Fruit fly (Drosophila melanogaster): ENCODE data around the gene Ggamma30A.
A peak's percentile ranks its signal among the peaks of the same experiment; 100 is the strongest.

Gene Ggamma30A

DNA sequence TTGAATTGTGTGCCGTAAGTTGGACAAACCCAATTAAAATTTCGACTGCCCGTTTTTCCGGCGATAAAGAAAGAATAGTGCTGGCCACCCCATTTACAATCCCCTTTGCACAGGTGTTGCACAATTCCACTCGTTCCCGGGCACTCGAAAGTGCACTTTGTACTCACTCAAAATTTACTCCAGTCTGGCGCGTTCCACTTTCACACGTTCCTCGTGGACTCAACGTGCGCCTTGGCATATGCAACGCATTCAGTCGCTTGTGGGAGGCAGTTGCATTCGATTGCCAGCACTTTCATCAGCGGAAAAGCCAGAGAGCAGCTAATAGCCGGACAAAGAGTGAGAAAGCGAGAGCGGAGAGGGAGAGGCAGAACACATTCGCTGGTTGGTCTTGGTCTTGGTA is at the start of gene Ggamma30A:
Gene Ggamma30A, plus strand, starts transcription at position 248 of the 400 bp plus-strand sequence.
- TF ChIP-seq EcR (GFP tag; optimal IDR thresholded peaks at IDR 0.05), result no peak
- TF ChIP-seq psq (optimal IDR thresholded peaks at IDR 0.05), result no peak

DNA sequence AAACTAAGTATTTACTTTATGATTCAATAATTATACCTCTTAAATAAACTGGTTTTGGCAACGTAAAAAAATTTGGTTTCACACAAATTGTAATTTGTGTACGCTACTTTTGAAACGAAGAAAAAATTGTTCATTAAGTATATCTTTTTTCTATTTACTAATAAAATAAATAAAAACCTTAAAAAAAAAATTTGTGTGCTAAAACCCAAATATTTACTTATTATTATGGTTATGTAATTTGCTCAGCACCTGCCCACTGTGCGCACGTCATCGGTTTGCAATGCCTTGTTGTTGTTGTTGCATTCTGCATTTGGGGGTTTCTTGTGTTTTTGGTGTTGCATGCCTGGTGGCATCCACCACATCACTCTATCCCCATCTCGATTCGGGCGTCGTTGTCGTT is 49.2 kb upstream of the Ggamma30A start:
- TF ChIP-seq CG8478 (optimal IDR thresholded peaks at IDR 0.05) (no peak), psq (optimal IDR thresholded peaks at IDR 0.05) (no peak), EcR (GFP tag; optimal IDR thresholded peaks at IDR 0.05) (no peak), Dll (optimal IDR thresholded peaks at IDR 0.05) (no peak), usp (GFP tag; optimal IDR thresholded peaks at IDR 0.05) (no peak), pan (optimal IDR thresholded peaks at IDR 0.05) (no peak)

DNA sequence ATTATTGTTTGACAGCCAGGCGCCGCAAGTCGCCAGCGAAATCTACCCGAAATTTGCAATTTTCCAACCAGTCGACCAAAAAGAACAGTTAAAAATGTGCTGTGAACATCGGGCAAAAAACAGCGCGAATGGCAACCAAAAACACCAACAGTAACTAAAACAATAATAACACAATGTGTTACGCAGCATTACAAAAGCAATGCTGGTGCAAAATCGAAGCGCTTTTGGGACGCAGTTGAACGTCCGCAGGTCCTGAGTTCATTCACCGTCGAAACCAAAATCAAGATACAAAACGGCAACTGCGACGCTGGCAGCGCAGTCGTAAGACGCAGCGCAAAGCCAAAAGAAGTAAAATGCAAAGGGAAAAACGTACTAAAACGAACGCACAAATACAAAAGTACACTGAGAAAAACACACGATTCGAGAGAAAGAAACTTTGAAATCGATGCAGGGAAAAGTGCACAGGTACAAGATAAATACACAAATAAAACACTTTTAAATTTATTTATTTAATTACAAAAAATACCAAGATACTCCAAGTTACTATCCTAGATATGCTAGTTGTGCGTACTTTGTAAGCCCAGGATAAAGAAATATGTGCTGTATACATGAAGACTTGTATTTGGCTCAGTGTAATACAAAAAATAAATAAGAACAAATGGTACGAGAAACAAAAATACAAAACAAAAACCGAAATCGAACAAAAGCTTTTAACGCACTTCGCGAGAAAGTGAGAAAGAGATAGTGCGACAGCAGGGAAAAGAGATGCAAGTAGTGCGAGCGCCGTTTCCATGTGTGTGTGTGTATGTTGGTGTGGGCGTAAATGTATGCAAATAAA is 45.3 kb upstream of the Ggamma30A start:
- TF ChIP-seq psq (optimal IDR thresholded peaks at IDR 0.05), result no peak
- no peak for TF ChIP-seq pan (optimal IDR thresholded peaks at IDR 0.05)
- TF ChIP-seq EcR (GFP tag; optimal IDR thresholded peaks at IDR 0.05), result peak; percentile 78 to 97

DNA sequence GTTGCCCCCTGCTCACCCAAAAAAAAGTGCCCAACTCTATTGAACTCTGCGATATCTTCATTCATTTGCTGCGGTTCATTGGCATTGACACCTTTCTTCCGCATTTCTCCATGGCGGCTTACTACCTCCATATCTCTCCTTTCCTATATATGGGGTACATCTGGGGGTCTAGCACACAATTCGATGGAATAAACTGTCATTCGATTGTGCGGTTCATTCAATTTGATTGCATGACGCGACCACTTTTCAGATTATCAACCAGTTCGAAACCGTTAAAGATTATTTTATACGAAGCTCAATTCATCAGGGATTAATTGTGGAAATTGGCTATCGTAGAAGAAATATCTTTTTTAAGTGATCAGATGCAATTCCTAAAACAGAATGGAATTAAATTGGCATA is 42.7 kb upstream of the Ggamma30A start:
- no peak for TF ChIP-seq EcR (GFP tag; optimal IDR thresholded peaks at IDR 0.05)

DNA sequence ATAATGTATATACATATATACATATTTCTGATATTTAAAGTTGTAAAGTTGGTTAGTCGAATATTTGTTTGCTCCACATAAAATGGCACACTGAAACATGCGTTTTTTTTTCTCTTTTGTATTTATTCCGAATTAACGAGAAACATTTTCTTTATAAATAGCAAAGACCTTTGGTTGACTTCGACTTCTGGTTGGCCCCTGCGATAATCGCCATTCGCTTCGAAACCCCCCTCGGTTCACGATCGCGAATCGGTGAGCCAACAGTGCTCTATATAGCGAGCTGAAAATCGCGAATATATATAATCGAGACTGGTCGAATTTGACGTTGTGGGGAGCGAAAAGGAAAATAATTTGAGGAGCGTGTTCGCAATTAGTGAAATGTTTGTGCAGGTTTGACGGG is 40.5 kb upstream of the Ggamma30A start:
- no peak for TF ChIP-seq CG8478 (optimal IDR thresholded peaks at IDR 0.05)
- no peak for TF ChIP-seq psq (optimal IDR thresholded peaks at IDR 0.05)
- no peak for TF ChIP-seq pan (optimal IDR thresholded peaks at IDR 0.05)
- TF ChIP-seq Dll (optimal IDR thresholded peaks at IDR 0.05), result no peak
- TF ChIP-seq usp (GFP tag; optimal IDR thresholded peaks at IDR 0.05), result no peak
- no peak for TF ChIP-seq EcR (GFP tag; optimal IDR thresholded peaks at IDR 0.05)

DNA sequence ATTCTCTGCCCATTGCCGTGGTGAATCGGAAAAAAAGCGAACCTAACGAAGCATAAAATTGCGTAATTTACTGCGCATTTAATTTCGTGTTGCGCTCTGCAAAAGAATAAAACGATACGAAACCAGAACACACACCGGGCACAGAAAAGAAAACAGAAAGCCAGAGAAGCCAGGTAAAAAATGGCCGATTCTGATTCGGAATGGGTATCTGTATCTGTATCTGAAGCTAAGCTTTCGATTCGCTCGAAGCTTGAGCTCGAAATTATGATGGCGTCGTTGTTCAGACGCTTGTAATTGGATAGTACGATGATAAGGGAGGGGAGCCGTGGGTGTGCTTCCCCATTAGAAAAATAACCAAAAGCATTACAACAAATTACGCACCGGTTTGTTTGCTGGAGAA is 33.1 kb upstream of the Ggamma30A start:
- TF ChIP-seq EcR (GFP tag; optimal IDR thresholded peaks at IDR 0.05) (no peak), CG8478 (optimal IDR thresholded peaks at IDR 0.05) (no peak), psq (optimal IDR thresholded peaks at IDR 0.05) (no peak), pan (optimal IDR thresholded peaks at IDR 0.05) (no peak), Dll (optimal IDR thresholded peaks at IDR 0.05) (no peak), usp (GFP tag; optimal IDR thresholded peaks at IDR 0.05) (no peak)

DNA sequence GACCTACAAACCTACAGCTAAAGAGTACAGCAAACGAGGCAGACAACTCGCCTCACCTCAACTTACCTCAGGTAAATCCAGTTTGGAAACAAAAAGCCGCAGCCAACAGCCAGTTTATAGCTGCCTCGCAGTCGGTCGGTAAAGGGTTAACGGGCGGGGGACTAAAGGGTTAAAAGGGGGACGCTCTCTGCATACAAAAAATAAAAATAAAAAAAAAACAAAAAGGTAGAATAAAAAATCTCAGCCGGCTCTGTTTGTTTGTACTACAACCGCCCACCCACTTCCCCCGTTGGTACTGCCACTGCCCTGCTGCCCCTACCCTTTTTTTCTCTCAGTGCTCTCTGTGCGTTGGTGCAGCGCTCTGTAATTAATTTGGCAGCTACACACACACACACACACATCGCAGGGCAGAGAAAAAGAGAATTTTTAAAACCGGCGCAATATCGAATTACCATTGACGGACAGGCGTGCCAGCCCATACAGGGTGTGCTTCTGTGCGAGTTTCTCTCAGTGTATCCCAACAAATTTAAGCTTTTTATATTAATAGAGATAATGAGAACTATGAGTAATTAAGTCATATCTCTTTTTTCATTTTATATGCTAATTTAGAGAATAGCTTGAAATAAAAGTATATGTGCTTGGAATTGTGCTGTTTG is 31.9 kb upstream of the Ggamma30A start:
- TF ChIP-seq pan (optimal IDR thresholded peaks at IDR 0.05) (no peak), usp (GFP tag; optimal IDR thresholded peaks at IDR 0.05) (no peak), Dll (optimal IDR thresholded peaks at IDR 0.05) (no peak), psq (optimal IDR thresholded peaks at IDR 0.05) (no peak), EcR (GFP tag; optimal IDR thresholded peaks at IDR 0.05) (no peak), CG8478 (optimal IDR thresholded peaks at IDR 0.05) (no peak)

DNA sequence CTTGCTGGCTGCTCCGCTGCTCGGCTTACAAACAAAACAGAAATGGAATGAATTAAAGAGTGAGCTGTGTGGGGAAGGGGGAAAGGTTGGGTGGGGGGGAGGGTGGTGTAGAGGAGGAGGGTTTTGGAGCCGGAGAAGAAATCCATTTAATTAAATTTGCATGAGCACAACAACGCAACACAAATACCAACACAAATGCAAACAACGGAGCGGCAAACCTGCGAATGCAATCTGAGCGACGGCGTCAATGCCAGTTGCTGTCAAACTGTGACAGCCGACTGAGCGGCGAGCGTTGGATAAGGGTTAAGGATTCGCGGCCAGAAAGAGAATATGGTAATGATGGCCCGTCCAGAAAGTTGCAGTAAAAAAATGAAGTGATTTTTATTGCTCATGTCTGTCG is 31.0 kb upstream of the Ggamma30A start:
- TF ChIP-seq Dll (optimal IDR thresholded peaks at IDR 0.05) (no peak), CG8478 (optimal IDR thresholded peaks at IDR 0.05) (no peak), pan (optimal IDR thresholded peaks at IDR 0.05) (no peak), psq (optimal IDR thresholded peaks at IDR 0.05) (no peak), usp (GFP tag; optimal IDR thresholded peaks at IDR 0.05) (no peak), EcR (GFP tag; optimal IDR thresholded peaks at IDR 0.05) (no peak)

DNA sequence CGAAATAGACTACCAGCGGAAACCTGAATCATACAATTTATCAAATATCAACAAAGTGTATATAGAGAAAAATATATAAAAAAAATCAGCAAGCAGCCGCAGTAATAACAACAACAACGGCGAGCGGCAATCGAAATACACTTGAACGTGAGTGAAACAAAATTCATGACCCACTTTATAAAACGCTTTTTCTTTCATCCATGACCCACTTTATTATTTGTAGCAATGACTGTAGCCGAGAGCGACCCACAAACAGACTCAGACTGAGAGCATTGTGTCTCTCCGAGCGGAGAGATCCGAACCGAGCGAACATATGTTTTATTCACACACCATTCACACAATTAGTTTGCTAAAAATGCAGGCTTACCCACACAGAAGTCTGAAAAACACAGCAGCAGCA is 26.7 kb upstream of the Ggamma30A start:
- TF ChIP-seq EcR (GFP tag; optimal IDR thresholded peaks at IDR 0.05) (no peak), psq (optimal IDR thresholded peaks at IDR 0.05) (no peak), pan (optimal IDR thresholded peaks at IDR 0.05) (no peak), Dll (optimal IDR thresholded peaks at IDR 0.05) (no peak), usp (GFP tag; optimal IDR thresholded peaks at IDR 0.05) (no peak), CG8478 (optimal IDR thresholded peaks at IDR 0.05) (no peak)

DNA sequence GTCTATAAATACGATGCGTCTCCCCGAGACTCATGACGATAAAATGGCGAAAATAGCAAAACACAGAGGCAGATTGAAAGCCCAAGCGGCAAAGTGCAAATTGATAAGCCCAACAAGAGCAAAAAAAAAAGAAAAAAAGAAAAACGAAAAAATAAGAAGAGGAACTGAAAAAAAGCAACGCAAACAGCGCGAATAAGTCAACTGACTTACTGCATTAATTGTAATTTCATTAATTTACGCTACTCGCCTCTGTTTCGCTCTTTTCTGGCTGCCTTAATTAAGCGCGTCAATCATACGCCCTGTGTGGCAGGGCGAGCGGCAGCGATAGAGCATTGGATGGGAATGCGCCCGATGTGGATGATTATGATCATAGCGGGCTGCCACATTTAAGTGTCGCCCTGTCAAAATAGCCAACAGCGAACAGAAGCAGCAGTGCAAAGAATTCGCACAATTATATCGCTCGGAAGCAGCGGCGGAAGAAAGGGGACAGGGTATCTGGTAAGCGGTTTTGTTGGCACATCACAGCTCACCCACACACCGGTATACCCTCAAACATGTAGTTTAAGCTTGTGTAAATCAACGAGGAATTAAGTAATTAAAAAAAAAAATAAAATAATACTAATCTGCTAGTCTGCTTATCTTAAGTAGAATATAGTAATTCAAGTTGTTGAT is 24.5 kb upstream of the Ggamma30A start:
- TF ChIP-seq CG8478 (optimal IDR thresholded peaks at IDR 0.05) (no peak), EcR (GFP tag; optimal IDR thresholded peaks at IDR 0.05) (no peak), usp (GFP tag; optimal IDR thresholded peaks at IDR 0.05) (no peak), Dll (optimal IDR thresholded peaks at IDR 0.05) (no peak)

DNA sequence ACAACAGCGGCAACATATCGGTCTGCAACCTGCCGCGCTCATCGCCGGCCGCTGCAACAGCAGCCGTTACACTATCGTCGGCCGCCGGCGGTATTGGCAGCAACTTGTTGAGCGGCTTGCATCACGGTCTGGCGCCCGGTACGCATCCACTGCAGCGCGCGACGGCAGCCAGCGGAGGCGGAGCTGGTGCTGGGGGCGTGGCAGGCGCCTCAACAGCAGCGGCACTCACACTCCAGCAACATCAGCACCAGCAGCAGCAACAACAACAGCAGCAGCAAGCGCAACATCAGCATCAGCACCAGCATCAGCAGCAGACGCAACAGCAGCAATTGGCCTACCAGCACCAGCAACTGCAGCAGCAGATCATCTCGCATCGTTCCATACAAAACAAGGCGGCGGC is 22.3 kb upstream of the Ggamma30A start:
- TF ChIP-seq Dll (optimal IDR thresholded peaks at IDR 0.05) (no peak), pan (optimal IDR thresholded peaks at IDR 0.05) (no peak), CG8478 (optimal IDR thresholded peaks at IDR 0.05) (no peak), psq (optimal IDR thresholded peaks at IDR 0.05) (no peak), EcR (GFP tag; optimal IDR thresholded peaks at IDR 0.05) (no peak), usp (GFP tag; optimal IDR thresholded peaks at IDR 0.05) (no peak)

DNA sequence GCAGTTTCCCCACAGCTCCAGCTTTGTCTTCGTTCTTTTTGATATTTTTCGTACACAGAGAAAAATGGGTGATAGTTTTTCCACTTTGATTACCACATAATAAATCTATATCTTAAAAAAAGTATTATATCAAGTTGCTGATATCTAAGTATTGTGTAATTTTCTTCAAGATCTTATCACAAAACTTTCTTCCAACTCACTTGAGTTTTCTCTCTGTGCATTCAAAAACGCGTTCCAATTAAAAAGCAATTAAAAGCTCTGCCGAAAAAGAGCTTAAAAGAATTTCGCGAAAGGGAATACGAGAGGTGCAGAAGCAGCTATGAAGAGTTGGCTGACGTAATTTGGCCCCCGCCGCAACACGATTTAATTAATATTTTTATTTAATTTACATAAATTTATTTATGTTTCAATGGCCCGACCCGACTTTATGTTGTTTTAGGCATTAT is 20.8 kb upstream of the Ggamma30A start:
- TF ChIP-seq pan (optimal IDR thresholded peaks at IDR 0.05) (no peak), Dll (optimal IDR thresholded peaks at IDR 0.05) (no peak), psq (optimal IDR thresholded peaks at IDR 0.05) (no peak), EcR (GFP tag; optimal IDR thresholded peaks at IDR 0.05) (no peak)

All from whole organism.